Worm (Caenorhabditis elegans): ENCODE data around the gene gly-7.
A peak's percentile ranks its signal among the peaks of the same experiment; 100 is the strongest.

Gene gly-7

DNA sequence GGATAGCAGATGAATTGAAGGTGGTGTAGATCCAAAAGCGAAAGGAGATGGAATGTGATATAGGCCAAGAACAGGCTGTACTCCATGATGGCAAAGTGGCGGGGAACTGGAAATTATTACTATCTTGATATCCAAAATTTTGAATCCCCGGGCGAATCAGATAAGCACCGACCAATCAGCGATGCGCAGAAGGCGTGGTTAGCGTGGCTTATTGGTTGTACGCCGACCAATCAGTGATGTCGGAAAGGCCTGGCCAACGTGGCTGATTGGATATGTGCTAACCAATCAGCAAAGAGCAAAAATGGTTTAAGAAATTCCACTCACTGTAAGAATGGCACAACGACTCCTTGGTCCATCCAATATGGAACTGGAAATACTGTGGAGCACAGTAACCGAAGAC lies 41.1 kb downstream of the gly-7 start:
- TF ChIP-seq nhr-77 (tag; optimal IDR thresholded peaks at IDR 0.05) (no peak), unc-86 (tag; optimal IDR thresholded peaks at IDR 0.05) (no peak), fos-1 (tag; optimal IDR thresholded peaks at IDR 0.05) (no peak), swsn-7 (tag; optimal IDR thresholded peaks at IDR 0.05) (no peak), snu-23 (GFP tag; optimal IDR thresholded peaks at IDR 0.05) (no peak), rnt-1 (tag; optimal IDR thresholded peaks at IDR 0.05) (no peak), ets-5 (GFP tag; IDR thresholded peaks at IDR 0.05) (no peak), aly-2 (tag; optimal IDR thresholded peaks at IDR 0.05) (no peak), ceh-82 (tag; optimal IDR thresholded peaks at IDR 0.05) (no peak), ceh-8 (GFP tag; optimal IDR thresholded peaks at IDR 0.05) (no peak), jun-1 (tag; optimal IDR thresholded peaks at IDR 0.05) (no peak), dsc-1 (tag; optimal IDR thresholded peaks at IDR 0.05) (no peak), C16A3.4 (tag; optimal IDR thresholded peaks at IDR 0.05) (no peak), lin-39 (tag; optimal IDR thresholded peaks at IDR 0.05) (no peak)

DNA sequence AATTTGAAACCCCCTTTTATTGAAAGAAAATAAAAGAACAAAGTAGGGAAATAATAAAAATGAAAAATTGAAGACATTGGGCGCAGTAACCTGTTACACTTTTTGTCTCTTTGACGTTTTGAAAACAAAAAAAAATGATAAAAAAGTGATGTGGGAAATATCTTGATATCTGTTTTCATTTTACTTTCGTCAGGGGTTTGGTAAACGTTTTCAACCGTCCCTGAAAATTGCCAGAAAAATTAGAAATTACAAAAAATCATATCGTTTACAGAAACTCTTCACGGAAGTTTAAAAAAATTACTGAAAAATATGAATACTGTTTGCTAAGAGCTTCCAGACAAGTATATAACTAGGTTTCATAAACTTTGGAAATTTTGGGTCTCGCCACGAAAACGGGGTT lies 42.0 kb downstream of the gly-7 start, which contains the start of gene F36H9.4:
Gene F36H9.4, minus strand, starts transcription at position 101 of the 400 bp plus-strand sequence.
- TF ChIP-seq efl-1 (optimal IDR thresholded peaks at IDR 0.05), result no peak
- TF ChIP-seq efl-1 (GFP tag; optimal IDR thresholded peaks at IDR 0.05 in 1 of 2), result no peak
- TF ChIP-seq blmp-1 (tag; optimal IDR thresholded peaks at IDR 0.05), result peak; percentile 20

DNA sequence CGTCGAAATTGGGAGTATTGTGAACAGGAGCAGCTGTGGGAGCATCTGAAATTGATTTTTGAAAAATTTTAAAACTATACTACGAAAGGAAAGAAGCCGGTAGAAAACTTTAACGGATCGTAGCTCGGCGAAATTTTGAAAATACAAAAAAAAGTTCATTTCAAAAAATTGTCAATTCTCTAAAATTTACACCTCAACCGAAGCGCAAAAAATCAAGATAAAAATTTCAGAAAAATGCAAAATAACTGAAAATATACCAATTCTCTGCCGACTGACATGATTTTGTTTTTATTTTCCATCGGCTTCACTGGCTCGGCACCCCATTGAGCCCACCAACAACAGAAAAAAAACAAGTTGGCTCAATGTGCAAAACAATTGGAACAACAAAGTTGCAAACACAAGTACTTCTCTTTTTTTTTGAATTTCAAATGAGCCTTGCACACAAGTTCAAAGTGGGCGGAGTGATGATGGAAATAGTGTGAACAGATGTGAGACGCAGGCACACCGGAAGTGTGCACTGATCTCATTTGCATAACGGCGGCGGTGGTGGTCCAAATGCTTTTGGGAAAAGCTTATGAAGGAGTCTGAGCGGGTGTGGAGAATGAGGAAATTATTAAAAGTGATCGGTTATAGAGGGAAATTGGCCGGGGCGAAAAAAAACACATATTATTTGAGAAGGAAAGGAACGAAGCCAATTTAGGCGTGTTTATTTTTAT lies 46.1 kb downstream of the gly-7 start, which contains the start of gene F36H9.7:
Gene F36H9.7, minus strand, starts transcription at position 51 of the 716 bp plus-strand sequence.
- TF ChIP-seq lin-14 (GFP tag; optimal IDR thresholded peaks at IDR 0.05), result peak; percentile 36
- TF ChIP-seq C16A3.4 (tag; optimal IDR thresholded peaks at IDR 0.05), result no peak

DNA sequence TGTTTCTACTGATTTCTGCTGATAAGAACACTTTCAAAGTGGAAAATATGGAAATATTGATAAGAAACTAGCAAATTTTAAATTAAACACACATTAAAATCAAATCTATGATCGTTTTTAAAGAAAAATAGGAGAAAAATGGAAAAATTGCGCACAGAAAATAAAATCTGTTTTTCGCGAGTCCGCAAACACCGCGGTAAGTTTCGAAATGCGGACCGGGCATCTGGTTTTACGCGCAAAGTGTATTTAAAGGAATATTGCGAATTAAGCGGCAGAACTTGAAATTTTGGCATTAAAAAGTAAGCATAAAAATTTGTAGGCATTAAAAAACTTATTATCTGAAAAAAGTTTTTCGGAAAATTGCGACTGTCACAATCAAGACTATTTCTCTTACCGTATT lies 48.0 kb downstream of the gly-7 start:
- peak; percentile 9 for TF ChIP-seq snu-23 (GFP tag; optimal IDR thresholded peaks at IDR 0.05)
- no peak for TF ChIP-seq mdl-1 (tag; optimal IDR thresholded peaks at IDR 0.05)
- TF ChIP-seq lin-14 (GFP tag; optimal IDR thresholded peaks at IDR 0.05), result peak; percentile 18
- TF ChIP-seq sox-4 (tag; optimal IDR thresholded peaks at IDR 0.05), result no peak
- no peak for TF ChIP-seq efl-3 (GFP tag; optimal IDR thresholded peaks at IDR 0.05)
- no peak for TF ChIP-seq unc-62 (GFP tag; optimal IDR thresholded peaks at IDR 0.05)
- peak; percentile 11 to 30 for TF ChIP-seq efl-1 (optimal IDR thresholded peaks at IDR 0.05)
- peak; percentile 37 to 94 for TF ChIP-seq efl-1 (GFP tag; optimal IDR thresholded peaks at IDR 0.05 in 1 of 2)
- TF ChIP-seq aly-2 (tag; optimal IDR thresholded peaks at IDR 0.05), result no peak
- peak; percentile 83 for TF ChIP-seq F16B12.6 (tag; optimal IDR thresholded peaks at IDR 0.05)
- TF ChIP-seq egl-27 (tag; optimal IDR thresholded peaks at IDR 0.05), result no peak
- TF ChIP-seq dpl-1 (GFP tag; optimal IDR thresholded peaks at IDR 0.05), result peak in 2 of 3 experiments; percentile 24 to 35
- TF ChIP-seq tbx-2 (tag; optimal IDR thresholded peaks at IDR 0.05), result no peak
- no peak for TF ChIP-seq xbp-1 (tag; optimal IDR thresholded peaks at IDR 0.05)
- peak in 1 of 2 experiments; percentile 3 for TF ChIP-seq lin-35 (GFP tag; optimal IDR thresholded peaks at IDR 0.05)
- TF ChIP-seq skn-1 (tag; optimal IDR thresholded peaks at IDR 0.05), result no peak
- TF ChIP-seq mef-2 (tag; optimal IDR thresholded peaks at IDR 0.05), result no peak
- TF ChIP-seq nhr-71 (tag; optimal IDR thresholded peaks at IDR 0.05), result peak; percentile 11
- peak; percentile 11 for TF ChIP-seq unc-130 (tag; optimal IDR thresholded peaks at IDR 0.05)
- no peak for TF ChIP-seq egl-13 (tag; optimal IDR thresholded peaks at IDR 0.05)
- peak; percentile 11 to 29 for TF ChIP-seq lsy-2 (tag; optimal IDR thresholded peaks at IDR 0.05)
- no peak for TF ChIP-seq ceh-8 (GFP tag; optimal IDR thresholded peaks at IDR 0.05)
- TF ChIP-seq mep-1 (tag; optimal IDR thresholded peaks at IDR 0.05), result peak; percentile 25

DNA sequence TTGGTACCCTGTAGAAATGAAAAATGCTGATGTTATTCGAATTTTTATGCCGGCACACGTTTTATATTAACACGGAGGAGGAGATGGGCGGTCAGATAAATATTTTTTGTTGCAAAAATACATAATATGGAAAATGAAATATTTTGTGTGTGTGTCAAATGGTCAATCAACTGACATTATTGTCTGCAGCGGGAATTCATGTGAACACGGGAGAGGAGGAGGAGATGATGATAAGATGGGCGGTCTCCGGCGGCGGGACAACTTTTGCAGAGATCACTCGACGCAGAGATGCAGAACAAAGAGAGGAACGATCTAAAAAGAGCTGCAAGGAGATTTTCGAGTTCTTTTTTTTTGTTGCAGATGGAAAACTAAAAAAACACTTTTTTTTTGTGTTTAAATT lies 49.4 kb downstream of the gly-7 start, which contains the start of gene dhs-13:
Gene dhs-13, minus strand, starts transcription at position 8 of the 400 bp plus-strand sequence.
- TF ChIP-seq xbp-1 (tag; optimal IDR thresholded peaks at IDR 0.05) (no peak), mab-9 (GFP tag; IDR thresholded peaks at IDR 0.05) (no peak), lin-14 (GFP tag; optimal IDR thresholded peaks at IDR 0.05) (peak; percentile 90), Y116A8C.19 (tag; optimal IDR thresholded peaks at IDR 0.05; ENCODE audit: borderline replicate concordance) (no peak), elt-3 (tag; optimal IDR thresholded peaks at IDR 0.05) (no peak), tbx-2 (tag; optimal IDR thresholded peaks at IDR 0.05) (no peak), nhr-11 (tag; optimal IDR thresholded peaks at IDR 0.05) (no peak), lin-35 (GFP tag; optimal IDR thresholded peaks at IDR 0.05) (peak in 1 of 2 experiments; percentile 41), elt-2 (tag; optimal IDR thresholded peaks at IDR 0.05) (peak; percentile 14), unc-98 (GFP tag; IDR thresholded peaks at IDR 0.05) (no peak), fkh-4 (tag; optimal IDR thresholded peaks at IDR 0.05; ENCODE audit: borderline replicate concordance) (no peak), aly-2 (tag; optimal IDR thresholded peaks at IDR 0.05) (no peak), snu-23 (GFP tag; optimal IDR thresholded peaks at IDR 0.05) (peak; percentile 54), sptf-1 (tag; optimal IDR thresholded peaks at IDR 0.05) (no peak), unc-30 (tag; optimal IDR thresholded peaks at IDR 0.05) (no peak), ztf-4 (tag; optimal IDR thresholded peaks at IDR 0.05) (no peak)

Measured in whole organism, L1 larva.